Fruit fly (Drosophila melanogaster) whole organism, prepupa: ENCODE data around the gene CG33523.

Experiments used
- Blimp-1 ChIP-seq: fragments of 200-800 bp; sonication (Bioruptor generic); optimal IDR thresholded peaks from 3 replicates; lab custom pipeline; 2017; ENCODE audit warnings: missing biosample characterization, missing genetic modification characterization, mild to moderate bottlenecking, moderate library complexity, missing genetic modification reagents
- CG10631 ChIP-seq: fragments of 200-800 bp; sonication (Bioruptor generic); optimal IDR thresholded peaks from 2 replicates; lab custom pipeline; 2016; ENCODE audit warnings: missing biosample characterization, missing genetic modification characterization
- CG10669 ChIP-seq: fragments of 200-800 bp; sonication (Bioruptor generic); optimal IDR thresholded peaks from 3 replicates; lab custom pipeline; 2018; ENCODE audit warnings: missing biosample characterization, mild to moderate bottlenecking, missing genetic modification characterization, moderate library complexity
- CG11294 ChIP-seq: fragments of 200-800 bp; sonication (Bioruptor generic); IDR thresholded peaks from 2 replicates; pipeline ENCODE4 v1.3.6; 2022; ENCODE audit warnings: missing biosample characterization, missing genetic modification characterization
- CG11762 ChIP-seq: fragments of 200-800 bp; sonication (Bioruptor generic); optimal IDR thresholded peaks from 3 replicates; lab custom pipeline; 2016; ENCODE audit warnings: missing biosample characterization, missing genetic modification characterization; ENCODE audit not compliant: insufficient read depth
- CG11902 ChIP-seq: fragments of 200-800 bp; sonication (Bioruptor generic); optimal IDR thresholded peaks from 3 replicates; lab custom pipeline; 2016; ENCODE audit warnings: missing biosample characterization, missing genetic modification characterization
- CG15336 ChIP-seq: fragments of 200-800 bp; sonication (Bioruptor generic); IDR thresholded peaks from 2 replicates; pipeline ENCODE4 v1.3.6; 2022; ENCODE audit warnings: missing biosample characterization, missing genetic modification characterization
- CG1621 ChIP-seq: fragments of 200-800 bp; sonication (Bioruptor generic); optimal IDR thresholded peaks from 3 replicates; lab custom pipeline; 2018; ENCODE audit warnings: missing biosample characterization, mild to moderate bottlenecking, missing genetic modification characterization
- CG16779 ChIP-seq: fragments of 200-800 bp; sonication (Bioruptor generic); optimal IDR thresholded peaks from 3 replicates; lab custom pipeline; 2017; ENCODE audit warnings: missing biosample characterization, mild to moderate bottlenecking, missing genetic modification characterization
- CG3032 ChIP-seq: fragments of 200-800 bp; optimal IDR thresholded peaks from 2 replicates; lab custom pipeline; 2019; ENCODE audit warnings: missing biosample characterization, mild to moderate bottlenecking, missing genetic modification characterization, moderate library complexity
- CG31627 ChIP-seq: fragments of 200-800 bp; sonication (Bioruptor generic); optimal IDR thresholded peaks from 3 replicates; lab custom pipeline; 2016; ENCODE audit warnings: missing biosample characterization, missing genetic modification characterization
- CG32006 ChIP-seq: fragments of 200-800 bp; sonication (Bioruptor generic); optimal IDR thresholded peaks from 3 replicates; lab custom pipeline; 2017; ENCODE audit warnings: missing biosample characterization, mild to moderate bottlenecking, missing genetic modification characterization
- CG3919 ChIP-seq: fragments of 200-800 bp; sonication (Bioruptor generic); optimal IDR thresholded peaks from 3 replicates; lab custom pipeline; 2016; ENCODE audit warnings: missing biosample characterization, missing genetic modification characterization
- CG4318 ChIP-seq: fragments of 200-800 bp; sonication (Bioruptor generic); optimal IDR thresholded peaks from 3 replicates; lab custom pipeline; 2017; ENCODE audit warnings: missing biosample characterization, mild to moderate bottlenecking, missing genetic modification characterization
- CG6163 ChIP-seq: fragments of 200-800 bp; sonication (Bioruptor generic); IDR thresholded peaks from 3 replicates; pipeline ENCODE4 v1.3.6; 2022; ENCODE audit warnings: missing biosample characterization, missing genetic modification characterization
- CG6276 ChIP-seq: fragments of 200-800 bp; sonication (Bioruptor generic); optimal IDR thresholded peaks from 2 replicates; lab custom pipeline; 2017; ENCODE audit warnings: missing biosample characterization, mild to moderate bottlenecking, missing genetic modification characterization
- CG6792 ChIP-seq: fragments of 200-800 bp; sonication (Bioruptor generic); optimal IDR thresholded peaks from 3 replicates; lab custom pipeline; 2016; ENCODE audit warnings: missing biosample characterization, missing genetic modification characterization
- CG6854 ChIP-seq: fragments of 200-800 bp; sonication (Bioruptor generic); optimal IDR thresholded peaks from 2 replicates; lab custom pipeline; 2017; ENCODE audit warnings: missing biosample characterization, mild to moderate bottlenecking, missing genetic modification characterization
- CG7368 ChIP-seq: fragments of 200-800 bp; sonication (Bioruptor generic); optimal IDR thresholded peaks from 3 replicates; lab custom pipeline; 2016; ENCODE audit warnings: missing biosample characterization, missing genetic modification characterization
- CG8119 ChIP-seq: fragments of 200-800 bp; sonication (Bioruptor generic); IDR thresholded peaks from 3 replicates; pipeline ENCODE4 v1.3.6; 2022; ENCODE audit warnings: missing biosample characterization, missing genetic modification characterization
- CG8632 ChIP-seq: fragments of 200-800 bp; sonication (Bioruptor generic); optimal IDR thresholded peaks from 3 replicates; lab custom pipeline; 2016; ENCODE audit warnings: missing biosample characterization, missing genetic modification characterization
- CG9139 ChIP-seq: fragments of 200-800 bp; sonication (Bioruptor generic); optimal IDR thresholded peaks from 3 replicates; lab custom pipeline; 2017; ENCODE audit warnings: missing biosample characterization, mild to moderate bottlenecking, missing genetic modification characterization
- Eip75B ChIP-seq: fragments of 200-800 bp; sonication (Bioruptor generic); optimal IDR thresholded peaks from 3 replicates; lab custom pipeline; 2016; ENCODE audit warnings: missing biosample characterization, missing genetic modification characterization
- Eip78C ChIP-seq: fragments of 200-800 bp; sonication (Bioruptor generic); peaks from one replicate; lab custom pipeline; 2016; ENCODE audit warnings: missing biosample characterization, missing genetic modification characterization
- Ets96B ChIP-seq: fragments of 200-800 bp; optimal IDR thresholded peaks from 2 replicates; lab custom pipeline; 2019; ENCODE audit warnings: missing biosample characterization, mild to moderate bottlenecking, missing genetic modification characterization, moderate library complexity
- Hr38 ChIP-seq: sonication (Bioruptor generic); optimal IDR thresholded peaks from 2 replicates; lab custom pipeline; 2016; ENCODE audit warnings: missing biosample characterization, missing genetic modification characterization
- Hr39 ChIP-seq: fragments of 200-800 bp; sonication (Bioruptor generic); optimal IDR thresholded peaks from 2 replicates; lab custom pipeline; 2016; ENCODE audit warnings: missing biosample characterization, missing genetic modification characterization
- Hr4 ChIP-seq: fragments of 200-800 bp; sonication (Bioruptor generic); optimal IDR thresholded peaks from 3 replicates; lab custom pipeline; 2016; ENCODE audit warnings: missing biosample characterization, missing genetic modification characterization
- Met ChIP-seq: fragments of 200-800 bp; sonication (Bioruptor generic); optimal IDR thresholded peaks from 3 replicates; lab custom pipeline; 2016; ENCODE audit warnings: missing biosample characterization, missing genetic modification characterization
- OdsH ChIP-seq: fragments of 200-800 bp; sonication (Bioruptor generic); optimal IDR thresholded peaks from 3 replicates; lab custom pipeline; 2016; ENCODE audit warnings: missing biosample characterization, missing genetic modification characterization
- Smox ChIP-seq: fragments of 200-800 bp; sonication (Bioruptor generic); optimal IDR thresholded peaks from 3 replicates; lab custom pipeline; 2016; ENCODE audit warnings: missing biosample characterization, missing genetic modification characterization
- Sox102F ChIP-seq: fragments of 200-800 bp; sonication (Bioruptor generic); optimal IDR thresholded peaks from 2 replicates; lab custom pipeline; 2016; ENCODE audit warnings: missing biosample characterization, mild to moderate bottlenecking, missing genetic modification characterization
- Sox14 ChIP-seq: fragments of 200-800 bp; sonication (Bioruptor generic); optimal IDR thresholded peaks from 3 replicates; lab custom pipeline; 2016; ENCODE audit warnings: missing biosample characterization, missing genetic modification characterization
- Sox15 ChIP-seq: fragments of 200-800 bp; sonication (Bioruptor generic); optimal IDR thresholded peaks from 3 replicates; lab custom pipeline; 2016; ENCODE audit warnings: missing biosample characterization, missing genetic modification characterization
- achi ChIP-seq: fragments of 200-800 bp; sonication (Bioruptor generic); optimal IDR thresholded peaks from 3 replicates; lab custom pipeline; 2016; ENCODE audit warnings: missing biosample characterization, missing genetic modification characterization
- acj6 ChIP-seq: fragments of 200-800 bp; sonication (Bioruptor generic); optimal IDR thresholded peaks from 3 replicates; lab custom pipeline; 2016; ENCODE audit warnings: missing biosample characterization, missing genetic modification characterization
- cyc ChIP-seq: fragments of 200-800 bp; sonication (Bioruptor generic); optimal IDR thresholded peaks from 3 replicates; lab custom pipeline; 2016; ENCODE audit warnings: missing biosample characterization, missing genetic modification characterization
- dac ChIP-seq: fragments of 200-800 bp; sonication (Bioruptor generic); optimal IDR thresholded peaks from 2 replicates; lab custom pipeline; 2017; ENCODE audit warnings: missing biosample characterization, mild to moderate bottlenecking, missing genetic modification characterization
- dsx ChIP-seq: fragments of 200-800 bp; optimal IDR thresholded peaks from 3 replicates; lab custom pipeline; 2019; ENCODE audit warnings: missing biosample characterization, mild to moderate bottlenecking, missing genetic modification characterization, moderate library complexity; ENCODE audit not compliant: poor library complexity, severe bottlenecking
- eg ChIP-seq: fragments of 200-800 bp; sonication (Bioruptor generic); IDR thresholded peaks from 3 replicates; pipeline ENCODE4 v1.3.6; 2022; ENCODE audit warnings: missing biosample characterization, missing genetic modification characterization
- esn ChIP-seq: fragments of 200-800 bp; sonication (Bioruptor generic); optimal IDR thresholded peaks from 2 replicates; lab custom pipeline; 2016; ENCODE audit warnings: missing biosample characterization, mild to moderate bottlenecking, missing genetic modification characterization, moderate library complexity
- fkh ChIP-seq: fragments of 200-800 bp; sonication (Bioruptor generic); optimal IDR thresholded peaks from 3 replicates; lab custom pipeline; 2017; ENCODE audit warnings: missing biosample characterization, mild to moderate bottlenecking, missing genetic modification characterization, moderate library complexity
- lz ChIP-seq: fragments of 200-800 bp; sonication (Bioruptor generic); optimal IDR thresholded peaks from 3 replicates; lab custom pipeline; 2016; ENCODE audit warnings: missing biosample characterization, missing genetic modification characterization
- pdm3 ChIP-seq: fragments of 200-800 bp; sonication (Bioruptor generic); optimal IDR thresholded peaks from 3 replicates; lab custom pipeline; 2016; ENCODE audit warnings: missing biosample characterization, missing genetic modification characterization
- salr ChIP-seq, 2 experiments: fragments of 200-800 bp; sonication (Bioruptor generic); optimal IDR thresholded peaks; 3 replicates each; lab custom pipeline; 2016 to 2018; ENCODE audit warnings: missing biosample characterization in 2 of 2, missing genetic modification characterization in 2 of 2, mild to moderate bottlenecking in 1 of 2
- spab ChIP-seq: fragments of 200-800 bp; sonication (Bioruptor generic); optimal IDR thresholded peaks from 2 replicates; lab custom pipeline; 2017; ENCODE audit warnings: missing biosample characterization, mild to moderate bottlenecking, missing genetic modification characterization, missing genetic modification reagents
- ss ChIP-seq, 2 experiments: fragments of 200-800 bp; sonication (Bioruptor generic); optimal IDR thresholded peaks; 2 replicates in 1 of 2; 3 replicates in 1 of 2; lab custom pipeline; 2017 to 2018; ENCODE audit warnings: mild to moderate bottlenecking in 2 of 2, missing biosample characterization in 2 of 2, missing genetic modification characterization in 2 of 2, moderate library complexity in 1 of 2
- svp ChIP-seq: fragments of 200-800 bp; sonication (Bioruptor generic); peaks from one replicate; lab custom pipeline; 2016; ENCODE audit warnings: missing biosample characterization, missing genetic modification characterization
- topi ChIP-seq: fragments of 200-800 bp; sonication (Bioruptor generic); optimal IDR thresholded peaks from 3 replicates; lab custom pipeline; 2016; ENCODE audit warnings: missing biosample characterization, missing genetic modification characterization

Gene CG33523

DNA sequence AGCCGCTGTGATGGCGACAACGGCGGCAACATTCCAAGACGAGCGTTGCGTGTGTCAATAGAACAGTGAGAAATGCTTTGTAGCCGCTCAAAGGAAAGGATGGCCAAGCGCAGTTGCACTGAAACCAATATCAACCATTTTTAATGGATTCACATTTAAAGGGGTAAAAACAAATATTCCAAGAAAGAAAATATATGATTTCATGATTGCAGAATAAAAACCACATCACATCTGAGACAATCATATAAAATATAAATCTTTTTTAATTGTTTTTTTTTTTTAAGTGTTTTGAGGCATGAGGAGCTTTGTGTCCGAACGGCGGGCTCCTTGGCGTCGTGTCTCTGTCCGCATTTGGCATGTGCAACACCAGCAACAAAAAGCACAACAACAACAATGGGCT, 17.4 kb downstream of the CG33523 start (continued):
- TF ChIP-seq OdsH (GFP tag; lab: Kevin White, UChicago) = peak; percentile 31
- TF ChIP-seq lz (GFP tag; lab: Kevin White, UChicago) = peak; percentile 33
- TF ChIP-seq CG10631 (GFP tag; lab: Kevin White, UChicago) = peak; percentile 73
- peak; percentile 44 for TF ChIP-seq Sox14
- TF ChIP-seq Hr38 (GFP tag; lab: Kevin White, UChicago) = no peak
- TF ChIP-seq acj6 (GFP tag; lab: Kevin White, UChicago) = peak; percentile 34
- peak; percentile 65 for TF ChIP-seq esn (GFP tag; lab: Kevin White, UChicago)
- no peak for TF ChIP-seq dsx (GFP tag; lab: Kevin White, UChicago)
- TF ChIP-seq ss (GFP tag; optimal IDR thresholded peaks at IDR 0.05; lab: Kevin White, UChicago) = peak in 1 of 2 experiments; percentile 22
- TF ChIP-seq cyc (GFP tag; lab: Kevin White, UChicago) = no peak
- TF ChIP-seq fkh = no peak
- TF ChIP-seq topi = no peak
- no peak for TF ChIP-seq CG9139
- TF ChIP-seq svp (GFP tag; lab: Kevin White, UChicago) = peak; percentile 62

dm6 chr3L:5941508-5941907, 17.8 kb downstream of the CG33523 start:
- TF ChIP-seq CG10631 (GFP tag; lab: Kevin White, UChicago) (peak; percentile 32), CG6163 (GFP tag; lab: Robert Waterston, UW) (peak; percentile 25), Eip75B (peak; percentile 7), CG10669 (GFP tag; lab: Kevin White, UChicago) (peak; percentile 41), Ets96B (peak; percentile 66), CG8632 (GFP tag; lab: Kevin White, UChicago) (no peak), Smox (GFP tag; lab: Kevin White, UChicago) (no peak), CG1621 (peak; percentile 26), CG3032 (tag; lab: Kevin White, UChicago) (peak; percentile 60), OdsH (GFP tag; lab: Kevin White, UChicago) (peak; percentile 55), dac (GFP tag; lab: Kevin White, UChicago) (peak; percentile 25), CG6854 (GFP tag; lab: Kevin White, UChicago) (no peak), salr (GFP tag; optimal IDR thresholded peaks at IDR 0.05; lab: Kevin White, UChicago) (no peak), CG7368 (GFP tag; lab: Kevin White, UChicago) (no peak), dsx (GFP tag; lab: Kevin White, UChicago) (peak; percentile 64), CG4318 (GFP tag; lab: Kevin White, UChicago) (no peak), Hr39 (GFP tag; lab: Kevin White, UChicago) (peak; percentile 10), CG16779 (no peak), topi (peak; percentile 10), spab (GFP tag; lab: Kevin White, UChicago) (peak; percentile 3), CG8119 (GFP tag; lab: Robert Waterston, UW) (peak; percentile 39; the same call in 1 of the 3 replicates), CG6276 (GFP tag; lab: Kevin White, UChicago) (no peak), CG32006 (GFP tag; lab: Kevin White, UChicago) (peak; percentile 57), Sox15 (GFP tag; lab: Kevin White, UChicago) (no peak), Blimp-1 (GFP tag; lab: Kevin White, UChicago) (no peak), lz (GFP tag; lab: Kevin White, UChicago) (no peak), CG11762 (no peak), pdm3 (GFP tag; lab: Kevin White, UChicago) (peak; percentile 15), CG11902 (GFP tag; lab: Kevin White, UChicago) (no peak), CG3919 (GFP tag; lab: Kevin White, UChicago) (no peak), svp (GFP tag; lab: Kevin White, UChicago) (peak; percentile 68), eg (GFP tag; lab: Robert Waterston, UW) (peak; percentile 36; the same call in 2 of the 3 replicates), achi (GFP tag; lab: Kevin White, UChicago) (peak; percentile 50), Met (peak; percentile 19), CG11294 (GFP tag; lab: Robert Waterston, UW) (no peak), CG31627 (GFP tag; lab: Kevin White, UChicago) (no peak), CG6792 (GFP tag; lab: Kevin White, UChicago) (no peak), fkh (no peak), Sox102F (GFP tag; lab: Kevin White, UChicago) (peak; percentile 11), Eip78C (GFP tag; lab: Kevin White, UChicago) (peak; percentile 82), CG15336 (peak; percentile 22; the same call in 1 of the 2 replicates), Hr4 (GFP tag; lab: Kevin White, UChicago) (no peak), CG9139 (no peak), Sox14 (no peak)
